Fruit fly (Drosophila melanogaster) Kc167 (cell line): ENCODE measurements around the gene CG13047.

Experiments
- Myc ChIP-seq: fragments of >200 bp; optimal IDR thresholded peaks from 2 replicates; lab custom pipeline; 2017; ENCODE audit warnings: missing external identifiers
- Sin3A ChIP-seq: fragments of >200 bp; optimal IDR thresholded peaks from 2 replicates; lab custom pipeline; 2018; ENCODE audit warnings: missing external identifiers
- h ChIP-seq: fragments of >200 bp; optimal IDR thresholded peaks from 3 replicates; lab custom pipeline; 2018; ENCODE audit warnings: missing external identifiers
- insv ChIP-seq: fragments of >200 bp; optimal IDR thresholded peaks from 3 replicates; lab custom pipeline; 2018; ENCODE audit warnings: missing external identifiers
- psq ChIP-seq: fragments of >200 bp; optimal IDR thresholded peaks from 2 replicates; lab custom pipeline; 2017; ENCODE audit warnings: missing external identifiers
- ttk ChIP-seq: sonication (Bioruptor generic); optimal IDR thresholded peaks from 2 replicates; lab custom pipeline; 2017; ENCODE audit warnings: missing external identifiers

Gene CG13047

dm6 chr3L:16285346-16285911, at the start of gene CG13047:
Gene CG13047 (minus strand): TSS chr3L:16285396.
- TF ChIP-seq Sin3A (lab: Kevin White, UChicago) (no peak), psq (lab: Kevin White, UChicago) (no peak), insv (lab: Kevin White, UChicago) (no peak), ttk (lab: Kevin White, UChicago) (no peak), h (lab: Kevin White, UChicago) (no peak), Myc (lab: Kevin White, UChicago) (no peak)

- TF ChIP-seq psq (lab: Kevin White, UChicago) (no peak), Sin3A (lab: Kevin White, UChicago) (no peak), insv (lab: Kevin White, UChicago) (no peak), Myc (lab: Kevin White, UChicago) (no peak), h (lab: Kevin White, UChicago) (no peak), ttk (lab: Kevin White, UChicago) (no peak)
These were observed 49.7 kb upstream of the CG13047 start for dm6 chr3L:16334876-16335275.

- TF ChIP-seq Myc (lab: Kevin White, UChicago), result no peak
- no peak for TF ChIP-seq ttk (lab: Kevin White, UChicago)
- no peak for TF ChIP-seq psq (lab: Kevin White, UChicago)
- no peak for TF ChIP-seq Sin3A (lab: Kevin White, UChicago)
- no peak for TF ChIP-seq insv (lab: Kevin White, UChicago)
- no peak for TF ChIP-seq h (lab: Kevin White, UChicago)
These were observed 47.8 kb upstream of the CG13047 start, which contains the start of gene CG13056 for dm6 chr3L:16333013-16333412. Gene CG13056 (plus strand): TSS chr3L:16333313.

dm6 chr3L:16331633-16332032, 46.4 kb upstream of the CG13047 start, which contains the start of gene retinin:
Gene retinin (plus strand): TSS chr3L:16331933.
- TF ChIP-seq Myc (lab: Kevin White, UChicago) (no peak), h (lab: Kevin White, UChicago) (no peak), psq (lab: Kevin White, UChicago) (no peak), insv (lab: Kevin White, UChicago) (no peak), Sin3A (lab: Kevin White, UChicago) (no peak), ttk (lab: Kevin White, UChicago) (no peak)

dm6 chr3L:16330740-16331139, 45.5 kb upstream of the CG13047 start, which contains the start of gene CG33060:
Gene CG33060 (plus strand): TSS chr3L:16331040.
- TF ChIP-seq Myc (lab: Kevin White, UChicago) (no peak), ttk (lab: Kevin White, UChicago) (no peak), h (lab: Kevin White, UChicago) (no peak), psq (lab: Kevin White, UChicago) (no peak), insv (lab: Kevin White, UChicago) (no peak), Sin3A (lab: Kevin White, UChicago) (no peak)

dm6 chr3L:16329495-16329894, 44.3 kb upstream of the CG13047 start, which contains the start of gene CG33061:
Gene CG33061 (plus strand): TSS chr3L:16329795.
- TF ChIP-seq h (lab: Kevin White, UChicago) (no peak), insv (lab: Kevin White, UChicago) (no peak), Sin3A (lab: Kevin White, UChicago) (no peak), psq (lab: Kevin White, UChicago) (no peak)

dm6 chr3L:16328207-16328891, 43.2 kb upstream of the CG13047 start, which contains the start of gene CG13058:
Gene CG13058 (plus strand): TSS chr3L:16328841.
- TF ChIP-seq Sin3A (lab: Kevin White, UChicago) (no peak), insv (lab: Kevin White, UChicago) (no peak), Myc (lab: Kevin White, UChicago) (no peak), h (lab: Kevin White, UChicago) (no peak), psq (lab: Kevin White, UChicago) (no peak)

- TF ChIP-seq Sin3A (lab: Kevin White, UChicago) (no peak), h (lab: Kevin White, UChicago) (no peak)
These were observed 42.6 kb upstream of the CG13047 start, which contains the start of gene CG13038 for dm6 chr3L:16327776-16328175. Gene CG13038 (minus strand): TSS chr3L:16327893.

dm6 chr3L:16326657-16327056, 41.5 kb upstream of the CG13047 start, which contains the start of the genes CG13040 and CG13039:
Gene CG13040 (minus strand): TSS chr3L:16326757.
Gene CG13039 (minus strand): TSS chr3L:16326762.
- TF ChIP-seq Sin3A (lab: Kevin White, UChicago) (no peak), psq (lab: Kevin White, UChicago) (no peak), insv (lab: Kevin White, UChicago) (no peak), ttk (lab: Kevin White, UChicago) (no peak), h (lab: Kevin White, UChicago) (no peak), Myc (lab: Kevin White, UChicago) (no peak)

dm6 chr3L:16323372-16323771, 38.2 kb upstream of the CG13047 start, which contains the start of gene CG13059:
Gene CG13059 (plus strand): TSS chr3L:16323672.
- TF ChIP-seq ttk (lab: Kevin White, UChicago), result no peak
- no peak for TF ChIP-seq Myc (lab: Kevin White, UChicago)
- no peak for TF ChIP-seq h (lab: Kevin White, UChicago)
- TF ChIP-seq Sin3A (lab: Kevin White, UChicago), result no peak
- no peak for TF ChIP-seq insv (lab: Kevin White, UChicago)
- TF ChIP-seq psq (lab: Kevin White, UChicago), result no peak

- TF ChIP-seq Myc (lab: Kevin White, UChicago) (no peak), insv (lab: Kevin White, UChicago) (no peak), h (lab: Kevin White, UChicago) (no peak), ttk (lab: Kevin White, UChicago) (no peak), Sin3A (lab: Kevin White, UChicago) (no peak), psq (lab: Kevin White, UChicago) (no peak)
These were observed 36.0 kb upstream of the CG13047 start, which contains the start of gene CG42718 for dm6 chr3L:16321172-16321571. Gene CG42718 (minus strand): TSS chr3L:16321272.
